Worm (Caenorhabditis elegans) whole organism, L4/young adult: ENCODE data around the gene rpl-22.

Experiments used
- W03F9.2 ChIP-seq: fragments of 150-350 bp; optimal IDR thresholded peaks from 2 replicates; lab custom pipeline; 2014; ENCODE audit warnings: missing biosample characterization, missing genetic modification characterization
- dao-5 ChIP-seq: sonication (generic microtip); optimal IDR thresholded peaks from 2 replicates; lab custom pipeline; 2016; ENCODE audit warnings: missing genotype, missing genetic modification characterization, moderate library complexity, missing compliant biosample characterization

- TF ChIP-seq dao-5 (no peak), W03F9.2 (tag; lab: Kevin White, UChicago) (no peak)
Observed at ce11 chrII:5061794-5062368, 6.5 kb downstream of the rpl-22 start, which contains the start of gene smc-5.
